Worm (Caenorhabditis elegans): ENCODE data around the gene phy-2.

The phy-2 gene

DNA sequence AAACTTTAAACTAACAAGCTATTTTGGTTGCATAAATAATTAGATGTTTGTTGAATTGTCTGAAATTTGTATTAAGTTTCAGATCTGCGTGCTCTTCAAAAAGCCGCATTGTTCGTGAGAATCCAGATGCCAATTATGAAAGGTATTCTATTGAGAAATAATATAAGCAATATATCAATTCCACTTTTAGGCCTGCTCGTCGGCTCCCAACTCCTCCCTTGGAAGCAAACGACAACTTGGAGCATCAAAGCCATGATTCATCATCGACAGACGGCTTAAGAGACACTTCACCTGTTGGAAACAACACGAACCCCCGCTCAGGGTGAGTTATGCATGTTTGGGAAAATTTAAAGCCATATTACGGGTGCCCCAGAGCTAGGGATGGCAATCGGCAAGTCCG lies 53.1 kb downstream of the phy-2 start:
- TF ChIP-seq ets-5 (GFP tag; IDR thresholded peaks at IDR 0.05) = no peak
- no peak for TF ChIP-seq sup-37 (GFP tag; optimal IDR thresholded peaks at IDR 0.05)
- no peak for TF ChIP-seq nhr-28 (tag; optimal IDR thresholded peaks at IDR 0.05)
- no peak for TF ChIP-seq ces-1 (GFP tag; optimal IDR thresholded peaks at IDR 0.05)
- no peak for TF ChIP-seq hpl-2 (GFP tag; optimal IDR thresholded peaks at IDR 0.05)
- no peak for TF ChIP-seq sox-4 (tag; optimal IDR thresholded peaks at IDR 0.05)
- TF ChIP-seq ceh-8 (GFP tag; optimal IDR thresholded peaks at IDR 0.05) = no peak
- TF ChIP-seq lin-13 (GFP tag; optimal IDR thresholded peaks at IDR 0.05) = no peak
- no peak for TF ChIP-seq fkh-8 (tag; optimal IDR thresholded peaks at IDR 0.05)
- TF ChIP-seq Y116A8C.19 (tag; optimal IDR thresholded peaks at IDR 0.05; ENCODE audit: borderline replicate concordance) = no peak
- TF ChIP-seq pqm-1 (tag; optimal IDR thresholded peaks at IDR 0.05) = no peak
- no peak for TF ChIP-seq swsn-7 (tag; optimal IDR thresholded peaks at IDR 0.05)
- TF ChIP-seq lin-39 (tag; optimal IDR thresholded peaks at IDR 0.05) = no peak
- no peak for TF ChIP-seq unc-86 (tag; optimal IDR thresholded peaks at IDR 0.05)
- no peak for TF ChIP-seq mdl-1 (tag; optimal IDR thresholded peaks at IDR 0.05)
- TF ChIP-seq grh-1 (GFP tag; IDR thresholded peaks at IDR 0.05) = no peak
- no peak for TF ChIP-seq ama-1 (optimal IDR thresholded peaks at IDR 0.05)
- no peak for TF ChIP-seq pax-3 (tag; optimal IDR thresholded peaks at IDR 0.05)
- no peak for TF ChIP-seq vab-15 (tag; optimal IDR thresholded peaks at IDR 0.05)
- TF ChIP-seq ceh-82 (tag; optimal IDR thresholded peaks at IDR 0.05) = no peak
